Worm (Caenorhabditis elegans): Measurements from ENCODE around the gene insc-1.

ce11 chrII:7310023-7310422 lies 48.7 kb upstream of the insc-1 start, which contains the start of the genes F45E12.5 and cnep-1:
- TF ChIP-seq mxl-2 (GFP tag; conservative IDR thresholded peaks at IDR 0.05) (no peak), nhr-41 (GFP tag; IDR thresholded peaks at IDR 0.05) (no peak), zip-2 (tag; optimal IDR thresholded peaks at IDR 0.05) (no peak), lin-15B (tag; optimal IDR thresholded peaks at IDR 0.05) (no peak), lsy-2 (tag; optimal IDR thresholded peaks at IDR 0.05) (peak in 1 of 2 experiments; percentile 34), fos-1 (tag; optimal IDR thresholded peaks at IDR 0.05) (no peak), nhr-76 (tag; optimal IDR thresholded peaks at IDR 0.05) (no peak), fkh-10 (GFP tag; optimal IDR thresholded peaks at IDR 0.05) (no peak), nhr-77 (tag; optimal IDR thresholded peaks at IDR 0.05) (no peak), lin-38 (GFP tag; IDR thresholded peaks at IDR 0.05) (no peak), hif-1 (tag; optimal IDR thresholded peaks at IDR 0.05) (no peak), attf-4 (tag; optimal IDR thresholded peaks at IDR 0.05) (no peak), Y5F2A.4 (GFP tag; optimal IDR thresholded peaks at IDR 0.05) (no peak), nhr-102 (tag; optimal IDR thresholded peaks at IDR 0.05) (no peak)
